Worm (Caenorhabditis elegans) whole organism, early embryonic: ENCODE data around the gene B0244.9.

Source experiments
- B0310.2 ChIP-seq: sonication (generic microtip); optimal IDR thresholded peaks from 2 replicates; lab custom pipeline; 2016; ENCODE audit warnings: mild to moderate bottlenecking, missing genetic modification characterization, missing compliant biosample characterization
- F13C5.2 ChIP-seq: sonication (generic microtip); optimal IDR thresholded peaks from 2 replicates; lab custom pipeline; 2017; ENCODE audit warnings: mild to moderate bottlenecking, missing genetic modification characterization, inconsistent platforms, missing compliant biosample characterization
- aly-1 ChIP-seq: sonication (generic microtip); optimal IDR thresholded peaks from 2 replicates; lab custom pipeline; 2016; ENCODE audit warnings: missing genetic modification characterization, missing compliant biosample characterization
- ama-1 ChIP-seq: fragments of 150-350 bp; optimal IDR thresholded peaks from 2 replicates; lab custom pipeline; 2014
- ceh-13 ChIP-seq: fragments of 200-800 bp; sonication (Bioruptor generic); optimal IDR thresholded peaks from 2 replicates; lab custom pipeline; 2018; ENCODE audit warnings: mild to moderate bottlenecking, missing genetic modification characterization, missing compliant biosample characterization
- ceh-36 ChIP-seq: sonication (generic microtip); optimal IDR thresholded peaks from 2 replicates; lab custom pipeline; 2016; ENCODE audit warnings: missing genetic modification characterization, inconsistent platforms, missing compliant biosample characterization
- ets-7 ChIP-seq: sonication (generic microtip); optimal IDR thresholded peaks from 2 replicates; lab custom pipeline; 2016; ENCODE audit warnings: missing genotype, missing genetic modification characterization, missing compliant biosample characterization
- flt-1 ChIP-seq: fragments of 200-800 bp; sonication (Bioruptor generic); IDR thresholded peaks from 2 replicates; pipeline ENCODE4 v1.3.6; 2022; ENCODE audit warnings: missing genetic modification characterization, missing compliant biosample characterization
- hmbx-1 ChIP-seq: sonication (generic microtip); optimal IDR thresholded peaks from 2 replicates; lab custom pipeline; 2016; ENCODE audit warnings: mild to moderate bottlenecking, missing genetic modification characterization, missing compliant biosample characterization
- hmg-4 ChIP-seq: fragments of 200-800 bp; sonication (Bioruptor generic); optimal IDR thresholded peaks from 2 replicates; lab custom pipeline; 2018; ENCODE audit warnings: mild to moderate bottlenecking, missing genetic modification characterization, missing compliant biosample characterization
- hnd-1 ChIP-seq: sonication (generic microtip); optimal IDR thresholded peaks from 2 replicates; lab custom pipeline; 2016; ENCODE audit warnings: missing genetic modification characterization, missing compliant biosample characterization
- pes-1 ChIP-seq: fragments of 200-800 bp; sonication (Bioruptor generic); IDR thresholded peaks from 2 replicates; pipeline ENCODE4 v1.3.6; 2022; ENCODE audit warnings: missing genetic modification reagents, missing genetic modification characterization, missing compliant biosample characterization
- scrt-1 ChIP-seq: fragments of 200-800 bp; sonication (Bioruptor generic); IDR thresholded peaks from 2 replicates; pipeline ENCODE4 v1.3.6; 2022; ENCODE audit warnings: missing genetic modification characterization, missing compliant biosample characterization
- sea-1 ChIP-seq: fragments of 200-800 bp; sonication (Bioruptor generic); conservative IDR thresholded peaks from 2 replicates; pipeline ENCODE4 v1.3.6; 2022; ENCODE audit warnings: missing genetic modification characterization, missing compliant biosample characterization
- tbx-11 ChIP-seq: fragments of 200-800 bp; sonication (Bioruptor generic); IDR thresholded peaks from 2 replicates; pipeline ENCODE4 v1.3.6; 2022; ENCODE audit warnings: missing genetic modification characterization, missing compliant biosample characterization
- tbx-37 ChIP-seq: fragments of 200-800 bp; sonication (Bioruptor generic); conservative IDR thresholded peaks from 2 replicates; pipeline ENCODE4 v1.3.6; 2022; ENCODE audit warnings: missing genetic modification reagents, missing genetic modification characterization, missing compliant biosample characterization
- tra-4 ChIP-seq: sonication (generic microtip); optimal IDR thresholded peaks from 2 replicates; lab custom pipeline; 2017; ENCODE audit warnings: missing genetic modification characterization, missing compliant biosample characterization

Gene B0244.9

DNA sequence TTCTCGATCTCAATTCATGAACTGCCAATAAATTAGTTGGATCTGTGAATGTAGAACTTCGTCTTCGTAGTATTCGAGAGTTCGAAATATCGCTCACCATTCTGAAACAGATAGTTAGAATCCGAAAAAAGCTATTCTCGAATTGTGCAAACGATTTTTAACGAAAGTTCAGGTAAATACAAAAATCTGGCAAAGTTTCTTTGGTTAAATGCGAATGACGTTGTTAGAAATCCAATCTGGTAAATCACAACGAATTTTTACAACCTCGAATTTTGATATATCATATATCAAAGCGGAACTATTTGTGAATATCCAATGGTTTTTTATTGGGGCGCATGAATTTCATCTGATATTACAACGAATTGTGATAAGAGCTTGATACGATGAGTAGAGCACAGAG is 21.6 kb downstream of the B0244.9 start, which contains the start of gene hpo-28:
Gene hpo-28 (minus strand): TSS at position 101 of the 400 bp plus-strand sequence.
- TF ChIP-seq hnd-1 (tag; lab: Kevin White, UChicago) (no peak), aly-1 (tag; lab: Kevin White, UChicago) (no peak), tbx-11 (GFP tag; lab: Robert Waterston, UW) (no peak), ama-1 (lab: Kevin White, UChicago) (no peak), sea-1 (GFP tag; lab: Robert Waterston, UW) (no peak), hmbx-1 (tag; lab: Kevin White, UChicago) (no peak), tbx-37 (GFP tag; lab: Robert Waterston, UW) (no peak), pes-1 (GFP tag; lab: Robert Waterston, UW) (no peak), B0310.2 (no peak), flt-1 (GFP tag; lab: Robert Waterston, UW) (no peak), ets-7 (no peak), hmg-4 (no peak)

DNA sequence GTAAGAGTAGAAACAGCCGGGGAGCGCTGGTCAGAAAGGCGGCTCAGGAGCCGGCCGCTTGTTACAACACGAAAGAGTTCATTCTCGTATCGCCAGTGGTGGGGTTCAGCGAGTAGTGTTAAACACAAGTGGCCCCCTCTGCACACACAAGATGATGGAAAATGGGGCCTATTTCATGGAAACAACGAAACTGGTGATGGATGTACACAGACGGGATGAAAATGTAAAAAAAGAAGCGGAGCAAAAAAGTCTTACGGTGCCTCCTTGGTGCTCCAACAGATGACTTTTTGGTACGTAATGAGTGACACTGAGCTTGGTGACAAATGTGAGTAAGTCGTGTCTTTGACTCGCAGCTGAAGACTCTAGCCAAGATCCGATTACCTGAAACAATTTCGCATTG is 22.8 kb downstream of the B0244.9 start:
- TF ChIP-seq tbx-37 (GFP tag; lab: Robert Waterston, UW) (no peak), scrt-1 (GFP tag; lab: Robert Waterston, UW) (no peak), B0310.2 (no peak), ceh-36 (tag; lab: Kevin White, UChicago) (no peak), F13C5.2 (no peak), flt-1 (GFP tag; lab: Robert Waterston, UW) (no peak), ets-7 (no peak), hnd-1 (tag; lab: Kevin White, UChicago) (no peak), hmg-4 (no peak), pes-1 (GFP tag; lab: Robert Waterston, UW) (no peak), tra-4 (tag; lab: Kevin White, UChicago) (no peak), tbx-11 (GFP tag; lab: Robert Waterston, UW) (no peak)

DNA sequence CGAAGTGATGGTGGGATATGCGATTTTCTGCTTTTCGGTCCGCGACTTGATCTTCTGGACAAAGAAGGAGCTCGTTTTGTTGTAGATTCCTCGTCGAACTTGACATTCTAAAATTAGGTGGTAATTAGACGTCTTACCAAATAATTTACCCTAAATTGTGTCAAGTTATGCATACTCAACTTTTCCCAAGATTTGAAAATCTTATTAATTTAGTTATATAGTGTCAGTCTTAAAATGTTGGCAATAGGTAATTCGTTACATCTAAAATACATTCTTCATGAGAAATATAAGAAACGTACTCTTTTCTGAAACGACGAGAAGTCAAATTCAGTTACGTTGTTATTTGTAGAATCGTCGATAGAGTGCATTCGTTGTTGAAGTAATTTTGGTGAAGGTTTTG is 23.3 kb downstream of the B0244.9 start:
- TF ChIP-seq hmbx-1 (tag; lab: Kevin White, UChicago) (no peak), ama-1 (lab: Kevin White, UChicago) (no peak), tra-4 (tag; lab: Kevin White, UChicago) (no peak), hmg-4 (no peak), hnd-1 (tag; lab: Kevin White, UChicago) (no peak), F13C5.2 (no peak), tbx-11 (GFP tag; lab: Robert Waterston, UW) (no peak), scrt-1 (GFP tag; lab: Robert Waterston, UW) (no peak), aly-1 (tag; lab: Kevin White, UChicago) (no peak), ceh-13 (GFP tag; lab: Kevin White, UChicago) (no peak), ets-7 (no peak), pes-1 (GFP tag; lab: Robert Waterston, UW) (no peak), flt-1 (GFP tag; lab: Robert Waterston, UW) (no peak), tbx-37 (GFP tag; lab: Robert Waterston, UW) (no peak), B0310.2 (no peak), sea-1 (GFP tag; lab: Robert Waterston, UW) (no peak), ceh-36 (tag; lab: Kevin White, UChicago) (no peak)

DNA sequence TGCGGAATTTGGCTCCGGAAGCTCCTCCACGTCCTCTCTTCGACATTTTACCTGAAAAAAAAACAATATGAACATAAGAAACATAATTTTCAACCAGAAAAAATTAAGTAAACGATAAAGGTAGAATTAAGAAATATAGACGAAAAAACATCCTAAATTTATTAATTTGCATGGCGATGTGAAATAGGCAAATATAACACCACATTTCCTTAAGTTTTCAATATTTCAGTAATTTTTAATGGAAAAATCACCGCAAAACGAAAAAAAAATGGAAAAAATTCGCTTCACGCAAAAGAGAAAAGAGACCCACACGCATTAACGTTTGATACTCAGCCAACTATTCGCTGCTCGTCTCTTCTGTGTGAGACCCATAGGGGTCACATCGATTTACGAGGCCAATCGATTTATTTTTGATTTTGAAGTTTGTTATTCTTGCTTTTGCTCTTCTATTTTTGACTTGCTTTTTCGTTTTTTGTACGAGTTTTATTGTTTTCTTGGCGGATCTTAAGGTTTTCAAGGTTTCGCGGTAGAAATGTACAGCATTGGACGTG is 24.7 kb downstream of the B0244.9 start, which contains the start of gene rpl-23:
Gene rpl-23 (minus strand): TSS at position 51 of the 551 bp plus-strand sequence.
- no peak for TF ChIP-seq scrt-1 (GFP tag; lab: Robert Waterston, UW)
- 0 out of 2 replicates have a peak, but pooled peaks have one; percentile 14 for TF ChIP-seq tbx-37 (GFP tag; lab: Robert Waterston, UW)
- no peak for TF ChIP-seq ceh-36 (tag; lab: Kevin White, UChicago)
- peak; percentile 54 for TF ChIP-seq F13C5.2
- no peak for TF ChIP-seq flt-1 (GFP tag; lab: Robert Waterston, UW)

DNA sequence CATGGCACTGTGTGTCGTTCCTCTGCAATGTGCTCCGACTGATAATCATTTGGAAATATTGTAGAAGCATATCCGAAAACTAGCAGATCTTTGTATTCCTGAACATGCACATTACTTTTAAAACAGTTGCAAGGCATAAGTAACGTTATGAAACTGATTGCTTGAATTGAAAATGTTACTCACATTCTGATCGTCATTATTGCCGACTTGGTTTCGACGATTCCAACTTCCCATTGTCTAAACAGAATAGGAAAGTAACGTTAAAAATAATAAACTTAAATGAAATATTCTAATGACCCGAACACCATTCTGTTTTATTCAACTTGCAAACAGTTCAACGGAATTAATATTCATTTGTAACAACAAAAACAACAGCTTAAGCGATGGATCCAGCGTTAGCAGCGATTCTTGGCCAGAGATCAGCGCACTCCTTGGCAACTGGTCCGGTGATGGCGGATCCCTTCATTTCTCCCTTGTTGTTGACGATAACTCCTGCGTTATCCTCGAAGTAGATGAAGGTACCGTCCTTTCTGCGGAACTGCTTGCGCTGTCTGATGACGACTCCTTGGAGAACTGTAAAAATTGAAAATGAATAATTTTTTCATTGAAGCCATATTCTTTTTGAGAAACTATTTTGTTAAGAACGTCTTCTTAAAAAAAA is 25.5 kb downstream of the B0244.9 start, which contains the start of gene swp-1:
Gene swp-1 (minus strand): TSS at position 298 of the 661 bp plus-strand sequence.
- TF ChIP-seq F13C5.2 (no peak), ama-1 (lab: Kevin White, UChicago) (peak; percentile 5)

DNA sequence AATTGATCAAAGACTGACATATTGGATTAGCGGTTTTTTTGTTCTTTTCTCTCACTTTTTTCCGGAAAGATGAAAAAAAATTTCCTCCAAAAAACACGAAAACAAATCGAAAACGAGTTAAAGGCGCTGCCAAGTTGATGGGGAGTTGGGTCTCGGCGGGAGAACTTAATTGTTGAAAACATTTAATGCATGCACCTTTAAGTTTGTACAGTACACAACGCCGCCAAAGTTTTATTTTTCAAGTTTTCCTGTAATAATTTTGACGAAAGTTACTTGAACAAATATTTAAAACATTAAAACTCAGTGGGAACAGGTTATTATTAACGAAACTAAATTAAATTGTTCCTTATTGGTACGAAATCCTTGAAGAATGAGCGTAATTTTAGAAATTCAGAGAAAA is 29.3 kb downstream of the B0244.9 start:
- no peak for TF ChIP-seq tbx-37 (GFP tag; lab: Robert Waterston, UW)
- TF ChIP-seq flt-1 (GFP tag; lab: Robert Waterston, UW) = no peak
- TF ChIP-seq aly-1 (tag; lab: Kevin White, UChicago) = no peak
- TF ChIP-seq ceh-36 (tag; lab: Kevin White, UChicago) = no peak
- no peak for TF ChIP-seq F13C5.2

DNA sequence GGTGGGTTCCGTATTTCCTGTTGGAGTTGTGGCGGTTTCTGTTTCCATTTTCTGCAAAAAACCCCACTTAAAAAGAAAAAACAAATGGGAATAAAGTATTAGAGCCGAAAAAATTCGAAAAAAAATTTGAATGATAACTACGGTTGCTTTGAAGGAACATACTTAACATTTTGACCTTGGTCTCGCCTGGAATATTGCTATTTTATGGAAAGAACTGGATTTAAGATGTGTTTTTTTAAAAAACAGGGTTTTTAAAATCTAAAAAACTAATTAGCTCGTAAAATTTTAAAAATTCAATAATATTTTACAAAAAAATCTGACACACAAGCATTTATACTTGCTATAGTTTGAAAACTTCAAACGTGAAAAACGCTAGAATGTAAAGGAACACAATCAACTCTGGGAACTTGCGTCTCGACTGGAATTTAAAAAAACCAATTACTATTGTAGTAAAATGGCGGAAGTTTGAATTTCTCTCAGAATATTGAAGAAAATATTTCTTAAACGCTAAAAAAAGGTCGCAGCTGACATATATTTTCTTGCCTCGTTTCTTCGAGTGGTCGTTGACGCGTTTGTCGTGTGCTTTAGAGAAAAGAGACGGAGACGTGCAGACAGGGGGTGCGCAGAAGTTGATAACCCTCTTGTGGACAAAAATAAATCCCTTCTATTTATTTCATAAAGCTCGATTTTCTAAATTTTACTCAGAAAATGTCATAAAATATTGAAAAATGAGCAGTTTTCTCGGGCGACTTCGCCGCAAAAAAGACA is 32.7 kb downstream of the B0244.9 start, which contains the start of the genes lgg-3 and rgs-5:
Gene lgg-3 (minus strand): TSS at position 51 of the 768 bp plus-strand sequence.
Gene rgs-5 (plus strand): TSS at position 593 of the 768 bp plus-strand sequence.
- TF ChIP-seq F13C5.2 = no peak
- TF ChIP-seq scrt-1 (GFP tag; lab: Robert Waterston, UW) = no peak
- no peak for TF ChIP-seq tra-4 (tag; lab: Kevin White, UChicago)
- no peak for TF ChIP-seq ama-1 (lab: Kevin White, UChicago)
- no peak for TF ChIP-seq flt-1 (GFP tag; lab: Robert Waterston, UW)
- TF ChIP-seq ceh-36 (tag; lab: Kevin White, UChicago) = no peak
